Fruit fly (Drosophila melanogaster) whole organism, pupa: Measurements from ENCODE around the gene mRpL19.

ENCODE experiments used
- CG10348 ChIP-seq: fragments of 200-800 bp; sonication (Bioruptor generic); IDR thresholded peaks from 2 replicates; pipeline ENCODE4 v1.3.6; 2022; ENCODE audit warnings: missing biosample characterization, missing genetic modification characterization
- CG12605 ChIP-seq: fragments of 200-800 bp; sonication (Bioruptor generic); IDR thresholded peaks from 2 replicates; pipeline ENCODE4 v1.3.6; 2022; ENCODE audit warnings: missing biosample characterization, missing genetic modification characterization
- CG13204 ChIP-seq: fragments of 200-800 bp; sonication (Bioruptor generic); optimal IDR thresholded peaks from 2 replicates; lab custom pipeline; 2018; ENCODE audit warnings: missing biosample characterization, mild to moderate bottlenecking, missing genetic modification characterization, moderate library complexity
- CG14655 ChIP-seq: fragments of 200-800 bp; sonication (Bioruptor generic); optimal IDR thresholded peaks from 3 replicates; lab custom pipeline; 2017; ENCODE audit warnings: mild to moderate bottlenecking, missing biosample characterization, missing genetic modification reagents, missing genetic modification characterization
- CG15710 ChIP-seq: fragments of 200-800 bp; sonication (Bioruptor generic); optimal IDR thresholded peaks from 2 replicates; lab custom pipeline; 2018; ENCODE audit warnings: missing biosample characterization, mild to moderate bottlenecking, missing genetic modification characterization, moderate library complexity
- CG17806 ChIP-seq: fragments of 200-800 bp; sonication (Bioruptor generic); optimal IDR thresholded peaks from 2 replicates; lab custom pipeline; 2018; ENCODE audit warnings: missing biosample characterization, mild to moderate bottlenecking, missing genetic modification characterization, moderate library complexity
- CG32121 ChIP-seq: fragments of 200-800 bp; sonication (Bioruptor generic); IDR thresholded peaks from 2 replicates; pipeline ENCODE4 v1.3.6; 2022; ENCODE audit warnings: missing biosample characterization, missing genetic modification characterization
- CG34367 ChIP-seq: fragments of 200-800 bp; sonication (Bioruptor generic); optimal IDR thresholded peaks from 2 replicates; lab custom pipeline; 2018; ENCODE audit warnings: missing biosample characterization, mild to moderate bottlenecking, missing genetic modification characterization
- CG4496 ChIP-seq: fragments of 200-800 bp; sonication (Bioruptor generic); IDR thresholded peaks from 3 replicates; pipeline ENCODE4 v1.3.6; 2022; ENCODE audit warnings: missing biosample characterization, missing genetic modification characterization
- CG8159 ChIP-seq: fragments of 200-800 bp; sonication (Bioruptor generic); optimal IDR thresholded peaks from 3 replicates; lab custom pipeline; 2018; ENCODE audit warnings: missing biosample characterization, mild to moderate bottlenecking, missing genetic modification characterization, moderate library complexity
- CG8301 ChIP-seq: fragments of 200-800 bp; sonication (Bioruptor generic); optimal IDR thresholded peaks from 2 replicates; lab custom pipeline; 2018; ENCODE audit warnings: missing biosample characterization, mild to moderate bottlenecking, missing genetic modification characterization
- CG9948 ChIP-seq: fragments of 200-800 bp; sonication (Bioruptor generic); optimal IDR thresholded peaks from 2 replicates; lab custom pipeline; 2018; ENCODE audit warnings: missing biosample characterization, mild to moderate bottlenecking, missing genetic modification characterization, moderate library complexity
- D1 ChIP-seq: fragments of 200-800 bp; sonication (Bioruptor generic); optimal IDR thresholded peaks from 2 replicates; lab custom pipeline; 2018; ENCODE audit warnings: missing biosample characterization, mild to moderate bottlenecking, missing genetic modification characterization, moderate library complexity
- EcR ChIP-seq: fragments of 200-800 bp; sonication (Bioruptor generic); optimal IDR thresholded peaks from 3 replicates; lab custom pipeline; 2019; ENCODE audit warnings: missing biosample characterization, missing genetic modification characterization, mild to moderate bottlenecking, moderate library complexity, missing genetic modification reagents
- Ets98B ChIP-seq: fragments of 200-800 bp; sonication (Bioruptor generic); IDR thresholded peaks from 2 replicates; pipeline ENCODE4 v1.3.6; 2022; ENCODE audit warnings: missing biosample characterization, missing genetic modification characterization
- Pif1A ChIP-seq: fragments of 200-800 bp; sonication (Bioruptor generic); optimal IDR thresholded peaks from 3 replicates; lab custom pipeline; 2016; ENCODE audit warnings: missing biosample characterization, missing genetic modification characterization
- Pif1B ChIP-seq: fragments of 200-800 bp; sonication (Bioruptor generic); optimal IDR thresholded peaks from 3 replicates; lab custom pipeline; 2016; ENCODE audit warnings: missing biosample characterization, missing genetic modification characterization
- Snoo ChIP-seq: fragments of 200-800 bp; sonication (Bioruptor generic); optimal IDR thresholded peaks from 3 replicates; lab custom pipeline; 2017; ENCODE audit warnings: missing biosample characterization, mild to moderate bottlenecking, missing genetic modification characterization, inconsistent platforms
- fd96Ca ChIP-seq: fragments of 200-800 bp; sonication (Bioruptor generic); IDR thresholded peaks from 3 replicates; pipeline ENCODE4 v1.3.6; 2022; ENCODE audit warnings: missing biosample characterization, missing genetic modification characterization
- gl ChIP-seq: fragments of 200-800 bp; sonication (Bioruptor generic); optimal IDR thresholded peaks from 2 replicates; lab custom pipeline; 2018; ENCODE audit warnings: missing biosample characterization, mild to moderate bottlenecking, missing genetic modification characterization
- rn ChIP-seq: fragments of 200-800 bp; sonication (Bioruptor generic); IDR thresholded peaks from 2 replicates; pipeline ENCODE4 v1.3.6; 2022; ENCODE audit warnings: missing biosample characterization, missing genetic modification characterization

Gene mRpL19

DNA sequence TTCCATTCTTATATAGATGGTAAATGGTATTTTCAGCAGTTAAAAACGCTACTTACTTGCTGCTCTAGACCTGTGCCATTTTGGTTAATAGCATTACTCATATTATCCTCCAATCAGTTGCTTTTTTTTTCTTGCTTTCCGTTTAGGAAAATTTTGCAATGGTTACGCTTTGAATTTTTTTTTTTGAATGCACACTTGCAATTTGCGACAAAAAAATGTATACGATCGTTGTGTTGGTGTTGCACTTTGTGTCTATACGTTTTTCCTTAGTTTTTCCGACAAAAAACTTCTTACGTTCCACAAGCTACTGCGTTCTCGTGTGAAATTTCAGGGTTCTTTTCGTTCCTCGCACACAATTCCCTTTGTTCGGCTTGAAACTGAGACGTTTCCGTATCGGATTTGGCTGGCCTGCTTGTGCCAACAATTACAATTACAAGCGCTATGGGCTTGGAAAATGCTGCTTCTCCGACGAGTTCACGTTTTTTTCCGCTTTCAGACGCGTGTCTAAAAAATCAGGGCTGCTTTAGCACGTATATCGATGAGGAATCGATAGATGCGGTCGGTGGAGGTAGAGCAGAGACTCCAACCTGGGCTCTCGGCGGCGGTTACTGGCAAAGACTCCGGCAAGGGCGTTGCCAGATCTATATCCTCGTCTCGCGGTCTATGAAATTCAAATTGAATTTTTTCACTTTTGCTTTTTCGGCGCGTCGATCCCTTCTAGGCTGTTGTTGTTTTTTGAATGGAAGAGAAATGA is 13.8 kb upstream of the mRpL19 start:
- TF ChIP-seq CG8159 (tag; lab: Kevin White, UChicago) (no peak), CG4496 (GFP tag; lab: Robert Waterston, UW) (peak; percentile 66; the same call in 2 of the 3 replicates), CG13204 (no peak), CG34367 (tag; lab: Kevin White, UChicago) (peak; percentile 4), Ets98B (GFP tag; lab: Robert Waterston, UW) (peak; percentile 32), Pif1A (GFP tag; lab: Kevin White, UChicago) (no peak), CG10348 (GFP tag; lab: Robert Waterston, UW) (no peak), CG32121 (GFP tag; lab: Robert Waterston, UW) (peak; percentile 8; the same call in 1 of the 2 replicates), CG12605 (GFP tag; lab: Robert Waterston, UW) (no peak), fd96Ca (GFP tag; lab: Robert Waterston, UW) (no peak), Snoo (tag; lab: Kevin White, UChicago) (no peak), CG17806 (tag; lab: Kevin White, UChicago) (no peak), rn (GFP tag; lab: Robert Waterston, UW) (no peak)

DNA sequence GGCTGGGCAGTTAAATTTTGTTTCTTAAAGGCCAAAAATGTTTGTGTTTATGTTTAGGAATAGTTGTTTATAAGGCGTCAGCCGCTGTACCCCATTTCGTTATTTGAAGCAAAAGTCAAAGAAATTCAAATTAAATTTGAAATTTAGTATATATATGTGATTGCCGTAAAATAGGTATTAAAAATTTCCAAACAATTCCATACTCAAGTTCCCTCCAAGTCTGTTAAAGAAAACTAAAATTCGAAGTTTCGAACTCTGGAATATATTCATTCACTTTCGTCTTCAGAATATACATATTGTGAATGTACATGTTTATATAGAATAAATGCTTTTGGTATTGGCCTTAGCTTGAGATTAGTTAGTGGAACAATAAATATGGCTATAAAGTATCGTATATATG is 13.2 kb upstream of the mRpL19 start, which contains the start of gene bel:
Gene bel (minus strand): TSS at position 101 of the 400 bp plus-strand sequence.
- no peak for TF ChIP-seq gl
- TF ChIP-seq Pif1A (GFP tag; lab: Kevin White, UChicago), result no peak
- TF ChIP-seq CG34367 (tag; lab: Kevin White, UChicago), result no peak
- no peak for TF ChIP-seq CG10348 (GFP tag; lab: Robert Waterston, UW)
- no peak for TF ChIP-seq CG4496 (GFP tag; lab: Robert Waterston, UW)
- no peak for TF ChIP-seq Snoo (tag; lab: Kevin White, UChicago)
- TF ChIP-seq fd96Ca (GFP tag; lab: Robert Waterston, UW), result no peak
- no peak for TF ChIP-seq rn (GFP tag; lab: Robert Waterston, UW)
- no peak for TF ChIP-seq CG15710 (tag; lab: Kevin White, UChicago)
- no peak for TF ChIP-seq D1
- TF ChIP-seq CG9948 (tag; lab: Kevin White, UChicago), result no peak
- no peak for TF ChIP-seq CG17806 (tag; lab: Kevin White, UChicago)
- TF ChIP-seq EcR, result no peak
- no peak for TF ChIP-seq CG13204
- no peak for TF ChIP-seq CG12605 (GFP tag; lab: Robert Waterston, UW)
- TF ChIP-seq CG14655, result no peak

DNA sequence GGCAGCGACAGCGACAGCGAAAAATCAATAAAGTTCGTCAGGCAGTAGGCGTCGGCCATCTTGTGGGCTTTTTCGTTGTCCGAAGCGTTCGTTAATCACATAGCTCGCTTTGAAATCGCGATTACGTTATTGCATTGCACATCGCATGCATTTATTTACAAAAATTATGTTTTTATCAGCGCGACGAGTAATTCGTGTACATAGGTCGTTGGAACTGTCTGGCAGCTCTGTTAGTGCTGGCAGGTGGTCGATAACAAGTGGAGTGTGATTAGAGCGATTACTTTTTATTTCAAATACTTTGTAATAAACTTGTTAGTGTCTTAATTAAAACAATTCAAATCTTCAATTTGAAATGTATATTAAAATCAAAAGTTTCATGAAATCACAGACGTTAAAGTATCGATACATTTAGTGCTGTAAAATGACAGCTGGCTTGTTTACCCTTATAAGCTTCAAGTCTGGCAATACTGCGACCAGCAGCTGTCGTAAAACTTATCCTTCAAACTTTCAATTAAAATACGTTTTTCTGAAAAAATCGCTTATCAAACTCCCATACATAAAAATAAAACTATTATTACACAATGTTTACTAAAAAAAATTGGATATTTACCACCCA is 10.1 kb upstream of the mRpL19 start, which contains the start of gene CG8032:
Gene CG8032 (plus strand): TSS at position 448 of the 616 bp plus-strand sequence.
- peak; percentile 27 for TF ChIP-seq CG15710 (tag; lab: Kevin White, UChicago)
- no peak for TF ChIP-seq rn (GFP tag; lab: Robert Waterston, UW)
- peak; percentile 5 for TF ChIP-seq CG14655
- no peak for TF ChIP-seq D1
- peak; percentile 34; the same call in 1 of the 3 replicates for TF ChIP-seq fd96Ca (GFP tag; lab: Robert Waterston, UW)
- no peak for TF ChIP-seq CG8301
- no peak for TF ChIP-seq CG13204
- no peak for TF ChIP-seq Ets98B (GFP tag; lab: Robert Waterston, UW)

DNA sequence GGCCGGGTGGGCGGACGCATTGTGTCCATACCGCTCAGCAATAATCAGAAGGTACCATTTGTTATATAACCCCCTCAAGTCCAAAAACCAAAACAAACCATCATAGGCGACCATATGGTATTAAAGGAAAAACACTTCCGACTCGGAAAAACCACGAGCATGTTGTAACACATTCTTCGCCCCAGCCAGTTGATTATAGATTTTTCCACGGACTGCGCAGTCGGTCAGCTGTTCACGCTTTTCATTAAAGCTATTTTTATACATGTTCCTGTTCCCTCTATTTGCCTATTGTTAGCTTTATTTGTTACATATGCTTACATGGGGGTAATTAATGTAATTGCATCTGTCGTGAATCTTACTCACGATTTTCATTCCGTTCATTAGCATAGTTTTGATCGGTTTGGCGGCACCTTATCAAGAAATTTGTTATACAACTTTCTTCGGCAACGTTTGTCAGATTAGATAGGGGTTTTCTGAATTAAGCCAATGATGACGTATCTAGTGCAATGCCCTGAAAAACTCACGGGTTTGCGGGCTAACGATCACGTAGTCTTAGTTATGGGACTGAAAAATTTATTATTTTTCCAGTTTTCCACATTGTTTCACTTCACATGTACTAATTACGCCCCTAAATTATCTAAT is 9.1 kb upstream of the mRpL19 start:
- no peak for TF ChIP-seq CG10348 (GFP tag; lab: Robert Waterston, UW)
- no peak for TF ChIP-seq CG14655
- no peak for TF ChIP-seq Pif1A (GFP tag; lab: Kevin White, UChicago)
- no peak for TF ChIP-seq CG8301
- no peak for TF ChIP-seq fd96Ca (GFP tag; lab: Robert Waterston, UW)

DNA sequence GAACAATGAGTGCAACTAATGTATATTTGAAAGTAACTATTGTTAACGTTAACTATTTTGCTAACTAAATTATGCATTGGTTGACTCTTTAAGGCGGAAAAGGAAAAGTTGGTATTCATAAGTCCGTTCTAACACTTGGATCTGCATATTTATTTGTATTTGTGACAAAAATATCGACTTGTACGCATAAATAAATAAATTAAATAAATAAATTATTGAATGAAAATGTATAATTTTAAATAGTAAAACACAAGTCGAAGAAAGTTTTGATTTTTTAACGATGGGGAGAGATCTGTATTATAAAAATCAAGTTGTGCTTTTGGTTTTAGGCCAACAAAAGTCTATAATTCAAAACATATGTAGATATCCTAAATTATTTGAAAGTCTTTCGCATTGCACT is 6.3 kb upstream of the mRpL19 start, which contains the start of gene CG8036:
Gene CG8036 (plus strand): TSS at position 301 of the 400 bp plus-strand sequence.
- TF ChIP-seq CG32121 (GFP tag; lab: Robert Waterston, UW), result no peak

DNA sequence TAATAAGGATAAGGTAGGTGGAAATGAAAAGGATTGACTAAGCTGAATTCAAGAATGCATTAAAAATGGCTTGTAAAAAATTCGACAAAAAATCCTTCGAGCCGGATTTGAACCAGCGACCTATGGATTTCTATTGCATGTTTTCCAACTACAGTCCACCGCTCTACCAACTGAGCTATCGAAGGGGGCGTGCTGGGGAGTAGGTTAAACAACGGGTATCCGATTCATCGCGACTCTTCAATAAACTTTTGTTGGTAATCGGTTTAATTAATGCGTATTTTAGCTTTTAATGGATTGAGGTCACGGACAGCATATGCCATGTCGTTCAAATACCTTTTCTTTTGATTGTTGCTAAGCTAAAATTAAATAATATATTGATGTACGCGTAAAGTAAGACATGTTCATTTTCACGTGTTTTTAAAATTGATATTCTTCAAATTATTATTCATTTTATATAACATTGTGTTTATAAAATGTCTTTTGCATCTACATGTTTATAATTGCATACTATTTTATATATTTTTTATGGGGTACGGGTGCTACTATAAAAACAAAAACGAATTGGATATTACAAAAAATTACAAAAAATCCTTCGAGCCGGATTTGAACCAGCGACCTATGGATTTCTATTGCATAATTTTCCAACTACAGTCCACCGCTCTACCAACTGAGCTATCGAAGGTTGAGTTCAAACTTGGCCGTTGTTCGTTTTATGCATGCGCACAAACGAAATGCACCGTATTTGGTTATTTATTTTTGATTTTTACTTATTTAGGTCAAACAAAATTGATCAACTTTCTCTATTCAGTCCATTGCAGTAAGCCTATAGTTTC is 5.7 kb upstream of the mRpL19 start:
- no peak for TF ChIP-seq fd96Ca (GFP tag; lab: Robert Waterston, UW)
- TF ChIP-seq CG13204, result no peak
- peak; percentile 28 for TF ChIP-seq EcR
- no peak for TF ChIP-seq CG12605 (GFP tag; lab: Robert Waterston, UW)
- TF ChIP-seq Pif1B (GFP tag; lab: Kevin White, UChicago), result no peak
- 0 out of 2 replicates have a peak, but pooled peaks have one; percentile 3 for TF ChIP-seq Ets98B (GFP tag; lab: Robert Waterston, UW)
- no peak for TF ChIP-seq CG8159 (tag; lab: Kevin White, UChicago)
- no peak for TF ChIP-seq rn (GFP tag; lab: Robert Waterston, UW)
- TF ChIP-seq CG4496 (GFP tag; lab: Robert Waterston, UW), result no peak
